Worm (Caenorhabditis elegans) whole organism, L2 larva: ENCODE measurements around the gene sms-1.
A peak's percentile ranks its signal among the peaks of the same experiment; 100 is the strongest.

ENCODE experiments used
- C34F6.9 ChIP-seq: fragments of 150-350 bp; optimal IDR thresholded peaks from 2 replicates; lab custom pipeline; 2014; ENCODE audit warnings: missing biosample characterization, missing genetic modification characterization
- F13H6.1 ChIP-seq: sonication (generic microtip); optimal IDR thresholded peaks from 2 replicates; lab custom pipeline; 2016; ENCODE audit warnings: missing genetic modification characterization, missing compliant biosample characterization
- R02D3.7 ChIP-seq: fragments of 150-350 bp; optimal IDR thresholded peaks from 2 replicates; lab custom pipeline; 2014; ENCODE audit warnings: missing biosample characterization, missing genetic modification characterization
- ZK546.5 ChIP-seq: sonication (generic microtip); optimal IDR thresholded peaks from 2 replicates; lab custom pipeline; 2017; ENCODE audit warnings: missing biosample characterization, missing genetic modification characterization
- aly-2 ChIP-seq: fragments of 150-350 bp; optimal IDR thresholded peaks from 2 replicates; lab custom pipeline; 2014; ENCODE audit warnings: missing biosample characterization, missing genetic modification characterization
- ama-1 ChIP-seq: fragments of 150-350 bp; optimal IDR thresholded peaks from 2 replicates; lab custom pipeline; 2018; ENCODE audit warnings: inconsistent platforms
- blmp-1 ChIP-seq: sonication (generic microtip); optimal IDR thresholded peaks from 2 replicates; lab custom pipeline; 2017; ENCODE audit warnings: missing genetic modification characterization, mild to moderate bottlenecking, missing compliant biosample characterization, antibody characterized with exemption, moderate library complexity; ENCODE audit not compliant: insufficient read depth
- ceh-16 ChIP-seq: fragments of 150-350 bp; optimal IDR thresholded peaks from 2 replicates; lab custom pipeline; 2014; ENCODE audit warnings: missing biosample characterization, missing genetic modification characterization
- ceh-82 ChIP-seq: fragments of 150-350 bp; optimal IDR thresholded peaks from 2 replicates; lab custom pipeline; 2014; ENCODE audit warnings: missing biosample characterization, missing genetic modification characterization
- crh-2 ChIP-seq: sonication (generic microtip); optimal IDR thresholded peaks from 2 replicates; lab custom pipeline; 2017; ENCODE audit warnings: missing biosample characterization, missing genetic modification characterization
- dmd-4 ChIP-seq: sonication (generic microtip); optimal IDR thresholded peaks from 2 replicates; lab custom pipeline; 2017; ENCODE audit warnings: missing biosample characterization, missing genetic modification characterization
- egl-27 ChIP-seq: sonication (generic microtip); optimal IDR thresholded peaks from 3 replicates; lab custom pipeline; 2017; ENCODE audit warnings: missing biosample characterization, missing genetic modification reagents, missing genetic modification characterization
- elt-1 ChIP-seq: fragments of 150-350 bp; optimal IDR thresholded peaks from 2 replicates; lab custom pipeline; 2014; ENCODE audit warnings: missing biosample characterization, missing genetic modification characterization
- lin-11 ChIP-seq: fragments of 150-350 bp; sonication (generic microtip); optimal IDR thresholded peaks from 2 replicates; lab custom pipeline; 2014; ENCODE audit warnings: missing biosample characterization, missing genetic modification characterization, inconsistent platforms, mixed read lengths
- lin-13 ChIP-seq: fragments of 150-350 bp; optimal IDR thresholded peaks from 2 replicates; lab custom pipeline; 2014; ENCODE audit warnings: missing biosample characterization, missing genetic modification reagents, missing genetic modification characterization
- lin-39 ChIP-seq: fragments of 150-350 bp; optimal IDR thresholded peaks from 2 replicates; lab custom pipeline; 2014; ENCODE audit warnings: missing biosample characterization, missing genetic modification reagents, missing genetic modification characterization
- lsy-2 ChIP-seq, 2 experiments: fragments of 150-350 bp in 1 of 2; sonication (generic microtip) in 1 of 2; optimal IDR thresholded peaks; 2 replicates each; lab custom pipeline; 2014 to 2017; ENCODE audit warnings: missing biosample characterization in 2 of 2, missing genetic modification characterization in 2 of 2
- mab-5 ChIP-seq: fragments of 150-350 bp; optimal IDR thresholded peaks from 2 replicates; lab custom pipeline; 2014; ENCODE audit warnings: missing biosample characterization, missing genetic modification characterization
- mbf-1 ChIP-seq: sonication (generic microtip); optimal IDR thresholded peaks from 2 replicates; lab custom pipeline; 2017; ENCODE audit warnings: missing biosample characterization, missing genetic modification characterization
- mdl-1 ChIP-seq, 2 experiments: fragments of 150-350 bp in 1 of 2; sonication (generic microtip) in 1 of 2; optimal IDR thresholded peaks; 2 replicates each; lab custom pipeline; 2017; ENCODE audit warnings: missing biosample characterization in 2 of 2, missing genetic modification characterization in 2 of 2
- nhr-12 ChIP-seq: fragments of 150-350 bp; optimal IDR thresholded peaks from 2 replicates; lab custom pipeline; 2014; ENCODE audit warnings: missing biosample characterization, missing genetic modification characterization
- nhr-129 ChIP-seq: fragments of 150-350 bp; optimal IDR thresholded peaks from 2 replicates; lab custom pipeline; 2014; ENCODE audit warnings: missing biosample characterization, missing genetic modification characterization
- nhr-21 ChIP-seq: fragments of 150-350 bp; optimal IDR thresholded peaks from 2 replicates; lab custom pipeline; 2014; ENCODE audit warnings: missing biosample characterization, missing genetic modification characterization
- nhr-237 ChIP-seq: fragments of 150-350 bp; optimal IDR thresholded peaks from 2 replicates; lab custom pipeline; 2014; ENCODE audit warnings: missing biosample characterization, missing genetic modification characterization
- nhr-25 ChIP-seq: fragments of 150-350 bp; sonication (generic microtip); optimal IDR thresholded peaks from 3 replicates; lab custom pipeline; 2014; ENCODE audit warnings: missing biosample characterization, missing genetic modification characterization
- nhr-77 ChIP-seq: fragments of 150-350 bp; optimal IDR thresholded peaks from 2 replicates; lab custom pipeline; 2014; ENCODE audit warnings: missing biosample characterization, missing genetic modification characterization
- sem-4 ChIP-seq: fragments of 150-350 bp; optimal IDR thresholded peaks from 2 replicates; lab custom pipeline; 2014; ENCODE audit warnings: missing biosample characterization, missing genetic modification reagents, missing genetic modification characterization
- skn-1 ChIP-seq: sonication (generic microtip); optimal IDR thresholded peaks from 2 replicates; lab custom pipeline; 2017; ENCODE audit warnings: missing biosample characterization, missing genetic modification characterization
- sma-3 ChIP-seq: sonication (generic microtip); optimal IDR thresholded peaks from 2 replicates; lab custom pipeline; 2016; ENCODE audit warnings: missing genetic modification reagents, missing genetic modification characterization, missing compliant biosample characterization
- sma-9 ChIP-seq, 2 experiments: fragments of 150-350 bp in 1 of 2; sonication (generic microtip) in 1 of 2; optimal IDR thresholded peaks; 2 replicates each; lab custom pipeline; 2014 to 2016; ENCODE audit warnings: missing genetic modification characterization in 2 of 2, mild to moderate bottlenecking in 1 of 2, missing biosample characterization in 1 of 2, missing compliant biosample characterization in 1 of 2, missing genetic modification reagents in 1 of 2, moderate library complexity in 1 of 2
- snpc-4 ChIP-seq: fragments of 150-350 bp; optimal IDR thresholded peaks from 2 replicates; lab custom pipeline; 2014; ENCODE audit warnings: missing biosample characterization, missing genetic modification characterization
- unc-55 ChIP-seq: fragments of 150-350 bp; sonication (generic microtip); optimal IDR thresholded peaks from 3 replicates; lab custom pipeline; 2014; ENCODE audit warnings: missing biosample characterization, missing genetic modification reagents, missing genetic modification characterization
- unc-62 ChIP-seq: fragments of 150-350 bp; optimal IDR thresholded peaks from 2 replicates; lab custom pipeline; 2014; ENCODE audit warnings: missing biosample characterization, missing genetic modification reagents, missing genetic modification characterization
- zag-1 ChIP-seq: fragments of 150-350 bp; optimal IDR thresholded peaks from 2 replicates; lab custom pipeline; 2014; ENCODE audit warnings: missing biosample characterization, missing genetic modification characterization
- ztf-1 ChIP-seq: fragments of 200-800 bp; sonication (Bioruptor generic); conservative IDR thresholded peaks from 2 replicates; pipeline ENCODE4 v1.3.6; 2022; ENCODE audit warnings: missing genetic modification characterization, missing compliant biosample characterization
- ztf-11 ChIP-seq: sonication (generic microtip); optimal IDR thresholded peaks from 2 replicates; lab custom pipeline; 2017; ENCODE audit warnings: missing biosample characterization, missing genetic modification characterization
- ztf-4 ChIP-seq: fragments of 150-350 bp; optimal IDR thresholded peaks from 2 replicates; lab custom pipeline; 2014; ENCODE audit warnings: missing biosample characterization, missing genetic modification characterization

sms-1 gene

DNA sequence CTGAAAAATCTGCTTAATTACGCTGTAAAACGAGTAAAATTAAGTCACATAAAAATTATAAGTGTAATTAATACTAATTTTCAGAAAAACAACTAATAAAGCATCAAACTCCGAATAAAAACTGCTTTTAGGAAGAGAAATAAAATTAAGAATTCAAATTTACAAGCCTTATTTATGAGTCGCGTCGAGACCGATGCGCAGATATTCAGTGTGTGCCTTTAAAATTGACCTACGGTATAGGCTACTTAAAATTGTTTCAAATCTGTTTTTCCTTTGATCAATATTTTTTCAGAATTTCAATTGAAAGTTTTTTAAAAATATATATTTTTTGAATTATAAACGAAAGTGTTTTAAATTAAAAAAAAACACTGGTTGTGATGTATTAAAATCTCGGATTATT, at the start of gene sms-1:
TSS of gene sms-1 (minus strand) at position 6 of the 400 bp plus-strand sequence.
- TF ChIP-seq sem-4 (no peak), elt-1 (tag; lab: Kevin White, UChicago) (no peak), nhr-77 (tag; lab: Kevin White, UChicago) (no peak), snpc-4 (no peak), ZK546.5 (no peak), ceh-82 (tag; lab: Kevin White, UChicago) (no peak), unc-55 (no peak), mab-5 (tag; lab: Kevin White, UChicago) (no peak), nhr-21 (tag; lab: Kevin White, UChicago) (no peak), nhr-237 (no peak), aly-2 (tag; lab: Kevin White, UChicago) (no peak), egl-27 (tag; lab: Kevin White, UChicago) (no peak), mdl-1 (tag; optimal IDR thresholded peaks at IDR 0.05; lab: Kevin White, UChicago) (no peak)

DNA sequence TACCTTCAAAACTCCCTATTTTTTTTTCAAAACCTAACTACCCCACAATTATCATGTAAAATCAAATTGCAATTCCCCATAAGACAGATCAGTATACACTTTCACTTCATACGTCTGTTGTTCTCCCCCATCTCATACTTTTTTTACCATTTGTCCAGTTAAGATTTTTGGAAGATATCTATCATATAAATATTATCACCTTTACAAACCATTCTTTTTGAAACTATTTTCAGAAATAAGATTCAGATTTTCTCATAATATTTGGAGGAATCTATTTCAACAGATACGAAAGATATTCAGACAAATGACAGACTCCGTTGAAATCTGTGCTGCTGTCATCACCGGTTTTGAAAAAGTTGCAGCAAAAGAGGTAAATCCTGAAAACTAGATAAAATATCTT, 29.8 kb upstream of the sms-1 start, which contains the start of gene M04B2.2:
TSS of gene M04B2.2 (plus strand) at position 301 of the 400 bp plus-strand sequence.
- peak in 1 of 2 experiments; percentile 7 for TF ChIP-seq lsy-2 (tag; optimal IDR thresholded peaks at IDR 0.05; lab: Kevin White, UChicago)
- TF ChIP-seq blmp-1 (tag; lab: Kevin White, UChicago) = no peak
- TF ChIP-seq mbf-1 (tag; lab: Kevin White, UChicago) = no peak
- TF ChIP-seq ama-1 = peak; percentile 42
- TF ChIP-seq unc-55 = peak; percentile 8

DNA sequence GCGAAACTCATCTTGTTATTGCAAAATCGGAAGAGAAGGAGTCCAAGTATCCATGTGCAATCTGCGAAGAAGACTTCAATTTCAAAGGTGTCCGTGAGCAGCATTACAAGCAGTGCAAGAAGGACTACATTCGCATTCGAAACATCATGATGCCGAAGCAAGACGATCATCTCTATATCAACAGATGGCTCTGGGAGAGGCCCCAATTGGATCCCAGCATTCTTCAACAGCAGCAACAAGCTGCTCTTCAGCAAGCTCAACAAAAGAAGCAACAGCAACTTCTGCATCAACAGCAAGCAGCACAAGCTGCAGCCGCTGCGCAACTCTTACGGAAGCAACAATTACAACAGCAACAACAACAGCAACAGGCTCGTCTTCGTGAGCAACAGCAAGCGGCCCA, 28.2 kb upstream of the sms-1 start:
- no peak for TF ChIP-seq lin-39
- TF ChIP-seq snpc-4 = no peak
- TF ChIP-seq R02D3.7 (tag; lab: Kevin White, UChicago) = no peak
- no peak for TF ChIP-seq dmd-4 (tag; lab: Kevin White, UChicago)
- TF ChIP-seq nhr-12 (tag; lab: Kevin White, UChicago) = no peak
- TF ChIP-seq sma-3 (GFP tag; lab: Kevin White, UChicago) = no peak
- no peak for TF ChIP-seq unc-55
- no peak for TF ChIP-seq nhr-25 (tag; lab: Kevin White, UChicago)
- no peak for TF ChIP-seq mab-5 (tag; lab: Kevin White, UChicago)
- TF ChIP-seq skn-1 (tag; lab: Kevin White, UChicago) = no peak
- TF ChIP-seq sma-9 (GFP tag; optimal IDR thresholded peaks at IDR 0.05; lab: Kevin White, UChicago) = no peak
- TF ChIP-seq sma-9 (tag; optimal IDR thresholded peaks at IDR 0.05; lab: Kevin White, UChicago) = no peak
- no peak for TF ChIP-seq ceh-82 (tag; lab: Kevin White, UChicago)
- TF ChIP-seq nhr-129 = no peak
- no peak for TF ChIP-seq nhr-21 (tag; lab: Kevin White, UChicago)
- TF ChIP-seq zag-1 (tag; lab: Kevin White, UChicago) = no peak

DNA sequence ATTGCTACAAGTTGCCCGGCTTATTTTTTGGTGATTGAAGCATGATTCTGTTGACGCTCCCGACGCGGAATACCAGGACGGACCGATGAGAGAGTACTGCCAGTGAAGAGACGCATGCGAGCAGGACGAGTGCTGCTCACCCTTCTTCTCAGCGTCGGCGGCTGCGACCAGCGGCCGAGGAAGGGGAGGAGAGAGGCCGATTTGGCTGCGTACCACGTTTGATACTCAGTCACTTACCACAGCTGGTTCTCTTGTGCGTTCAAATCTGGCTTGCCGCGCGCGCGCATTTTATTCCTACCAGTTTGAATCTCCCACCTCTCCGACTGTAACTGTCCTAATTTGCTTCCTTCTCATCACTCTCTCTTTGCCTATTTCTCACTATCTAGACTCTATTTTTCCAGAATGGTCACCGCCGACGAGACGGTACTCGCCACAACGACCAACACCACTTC, 26.3 kb upstream of the sms-1 start, which contains the start of gene mep-1:
TSS of gene mep-1 (plus strand) at position 402 of the 452 bp plus-strand sequence.
- TF ChIP-seq lsy-2 (tag; optimal IDR thresholded peaks at IDR 0.05; lab: Kevin White, UChicago) = peak; percentile 27 to 75
- TF ChIP-seq sem-4 = peak; percentile 74
- peak; percentile 13 for TF ChIP-seq ztf-4 (tag; lab: Kevin White, UChicago)
- peak; percentile 18 for TF ChIP-seq nhr-25 (tag; lab: Kevin White, UChicago)
- no peak for TF ChIP-seq unc-62
- TF ChIP-seq mab-5 (tag; lab: Kevin White, UChicago) = peak; percentile 53
- TF ChIP-seq mdl-1 (tag; optimal IDR thresholded peaks at IDR 0.05; lab: Kevin White, UChicago) = peak in 1 of 2 experiments; percentile 29
- peak; percentile 8 for TF ChIP-seq sma-3 (GFP tag; lab: Kevin White, UChicago)
- no peak for TF ChIP-seq ztf-11
- TF ChIP-seq nhr-77 (tag; lab: Kevin White, UChicago) = no peak
- no peak for TF ChIP-seq blmp-1 (tag; lab: Kevin White, UChicago)
- peak; percentile 37 for TF ChIP-seq sma-9 (GFP tag; optimal IDR thresholded peaks at IDR 0.05; lab: Kevin White, UChicago)
- no peak for TF ChIP-seq sma-9 (tag; optimal IDR thresholded peaks at IDR 0.05; lab: Kevin White, UChicago)
- no peak for TF ChIP-seq ztf-1
- TF ChIP-seq F13H6.1 (tag; lab: Kevin White, UChicago) = peak; percentile 64
- peak; percentile 26 for TF ChIP-seq ama-1
- no peak for TF ChIP-seq aly-2 (tag; lab: Kevin White, UChicago)
- TF ChIP-seq crh-2 = peak; percentile 57
- peak; percentile 80 for TF ChIP-seq unc-55
- TF ChIP-seq mbf-1 (tag; lab: Kevin White, UChicago) = no peak
- TF ChIP-seq zag-1 (tag; lab: Kevin White, UChicago) = peak; percentile 67
- TF ChIP-seq ceh-16 = no peak
- peak; percentile 61 for TF ChIP-seq ceh-82 (tag; lab: Kevin White, UChicago)
- TF ChIP-seq C34F6.9 (tag; lab: Kevin White, UChicago) = peak; percentile 77
- peak; percentile 30 for TF ChIP-seq nhr-21 (tag; lab: Kevin White, UChicago)
- peak; percentile 73 for TF ChIP-seq lin-13 (GFP tag; lab: Kevin White, UChicago)
- no peak for TF ChIP-seq ZK546.5
- peak; percentile 1 for TF ChIP-seq egl-27 (tag; lab: Kevin White, UChicago)
- TF ChIP-seq lin-11 (tag; lab: Kevin White, UChicago) = peak; percentile 74
- TF ChIP-seq snpc-4 = peak; percentile 69
- TF ChIP-seq elt-1 (tag; lab: Kevin White, UChicago) = no peak
- TF ChIP-seq lin-39 = no peak
- peak; percentile 82 for TF ChIP-seq nhr-129
